Worm (Caenorhabditis elegans) whole organism, L2 larva: ENCODE results near the gene pag-3.

Experiments
- ama-1 ChIP-seq: fragments of 150-350 bp; optimal IDR thresholded peaks from 2 replicates; lab custom pipeline; 2018; ENCODE audit warnings: inconsistent platforms
- ceh-82 ChIP-seq: fragments of 150-350 bp; optimal IDR thresholded peaks from 2 replicates; lab custom pipeline; 2014; ENCODE audit warnings: missing biosample characterization, missing genetic modification characterization
- lin-13 ChIP-seq: fragments of 150-350 bp; optimal IDR thresholded peaks from 2 replicates; lab custom pipeline; 2014; ENCODE audit warnings: missing biosample characterization, missing genetic modification reagents, missing genetic modification characterization
- lsy-2 ChIP-seq, 2 experiments: fragments of 150-350 bp in 1 of 2; sonication (generic microtip) in 1 of 2; optimal IDR thresholded peaks; 2 replicates each; lab custom pipeline; 2014 to 2017; ENCODE audit warnings: missing biosample characterization in 2 of 2, missing genetic modification characterization in 2 of 2
- mdl-1 ChIP-seq, 2 experiments: fragments of 150-350 bp in 1 of 2; sonication (generic microtip) in 1 of 2; optimal IDR thresholded peaks; 2 replicates each; lab custom pipeline; 2017; ENCODE audit warnings: missing biosample characterization in 2 of 2, missing genetic modification characterization in 2 of 2
- nhr-12 ChIP-seq: fragments of 150-350 bp; optimal IDR thresholded peaks from 2 replicates; lab custom pipeline; 2014; ENCODE audit warnings: missing biosample characterization, missing genetic modification characterization
- nhr-25 ChIP-seq: fragments of 150-350 bp; sonication (generic microtip); optimal IDR thresholded peaks from 3 replicates; lab custom pipeline; 2014; ENCODE audit warnings: missing biosample characterization, missing genetic modification characterization
- nhr-6 ChIP-seq: fragments of 150-350 bp; optimal IDR thresholded peaks from 2 replicates; lab custom pipeline; 2014; ENCODE audit warnings: missing biosample characterization, missing genetic modification characterization
- nhr-77 ChIP-seq: fragments of 150-350 bp; optimal IDR thresholded peaks from 2 replicates; lab custom pipeline; 2014; ENCODE audit warnings: missing biosample characterization, missing genetic modification characterization

DNA sequence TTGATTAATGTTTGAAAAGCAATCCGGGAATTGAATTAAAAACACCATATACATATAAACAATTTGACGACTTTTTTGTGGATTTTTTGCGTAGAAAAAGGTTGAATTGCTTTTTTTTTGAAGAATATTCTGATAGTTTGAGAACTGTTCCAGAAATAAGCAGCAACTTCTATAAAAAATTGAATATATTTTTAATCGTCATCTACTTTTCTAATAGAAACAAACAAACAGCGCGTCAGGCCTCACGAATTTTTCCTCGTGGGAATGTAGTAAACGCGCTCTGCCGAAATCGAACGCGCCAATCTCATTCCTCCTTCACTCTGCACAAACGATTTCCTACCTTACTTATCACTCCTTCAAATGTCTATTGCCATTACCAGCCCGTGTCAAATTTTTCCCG, 9.8 kb upstream of the pag-3 start, which contains the start of gene rgs-11:
- TF ChIP-seq mdl-1 (tag; optimal IDR thresholded peaks at IDR 0.05; lab: Kevin White, UChicago), result no peak
- TF ChIP-seq lin-13 (GFP tag; lab: Kevin White, UChicago), result no peak
- no peak for TF ChIP-seq nhr-12 (tag; lab: Kevin White, UChicago)
- no peak for TF ChIP-seq nhr-25
- no peak for TF ChIP-seq nhr-6
- TF ChIP-seq nhr-77, result no peak
- no peak for TF ChIP-seq lsy-2 (tag; optimal IDR thresholded peaks at IDR 0.05; lab: Kevin White, UChicago)
- TF ChIP-seq ceh-82 (tag; lab: Kevin White, UChicago), result no peak
- TF ChIP-seq ama-1 (lab: Kevin White, UChicago), result no peak
